Worm (Caenorhabditis elegans): ENCODE measurements around the gene str-113.

DNA sequence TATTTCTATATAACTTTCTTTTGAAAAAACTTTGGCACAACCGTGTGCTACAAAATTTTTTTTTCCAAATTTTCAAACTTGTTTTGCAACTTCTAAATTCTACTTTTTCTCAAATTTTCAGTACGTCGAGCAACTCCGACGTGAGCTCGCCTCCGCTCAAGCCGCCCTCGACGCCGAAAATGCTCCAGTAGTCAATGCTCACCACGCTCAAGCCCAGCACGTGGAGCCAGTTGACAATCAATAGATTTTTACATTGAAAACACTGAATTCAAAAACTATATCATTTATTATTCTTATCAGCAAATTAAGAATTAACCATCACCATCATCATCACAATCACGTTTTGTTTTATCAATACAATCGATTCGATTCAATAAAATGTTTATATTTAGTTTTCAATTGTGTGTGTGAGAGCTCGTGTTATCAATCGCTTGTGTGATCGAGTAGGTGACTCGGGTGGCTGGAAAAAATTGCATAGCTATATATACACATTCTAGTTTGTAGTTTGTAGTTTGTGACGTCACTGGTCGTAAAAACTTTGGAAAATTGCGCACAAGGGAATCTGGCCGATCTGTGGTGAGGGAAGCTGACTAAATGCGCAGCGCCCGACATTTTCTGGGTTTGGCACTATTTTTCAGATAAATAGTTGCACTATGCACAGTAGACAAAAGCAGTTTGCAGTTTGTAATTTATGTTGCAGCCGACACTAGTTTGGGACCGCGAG lies 32.3 kb downstream of the str-113 start:
- TF ChIP-seq unc-39 (tag; optimal IDR thresholded peaks at IDR 0.05) (no peak), lsy-2 (tag; optimal IDR thresholded peaks at IDR 0.05) (no peak)
